Worm (Caenorhabditis elegans): ENCODE measurements around the gene C09E7.7.
"Not testable (repeated sequence)": the region's sequence is repeated elsewhere in the genome, so short reads cannot be mapped to it uniquely, and the experiment has no call there.

ce11 chrIII:6513759-6514158 lies 37.3 kb downstream of the C09E7.7 start:
- TF ChIP-seq ama-1 (optimal IDR thresholded peaks at IDR 0.05); mdl-1 (tag; optimal IDR thresholded peaks at IDR 0.05); Y75B8A.6 (GFP tag; IDR thresholded peaks at IDR 0.05); snpc-4 (tag; optimal IDR thresholded peaks at IDR 0.05); sdz-12 (GFP tag; optimal IDR thresholded peaks at IDR 0.05): not testable (repeated sequence)

Measured in whole organism, L4 larva.